Worm (Caenorhabditis elegans) whole organism, L3 larva: Measurements from ENCODE around the gene C16D9.5.

Experiments used
- ceh-28 ChIP-seq: fragments of 150-350 bp; optimal IDR thresholded peaks from 2 replicates; lab custom pipeline; 2014; ENCODE audit warnings: missing biosample characterization, missing genetic modification reagents, missing genetic modification characterization
- ceh-82 ChIP-seq: fragments of 150-350 bp; optimal IDR thresholded peaks from 2 replicates; lab custom pipeline; 2014; ENCODE audit warnings: missing biosample characterization, missing genetic modification characterization
- egl-27 ChIP-seq: sonication (generic microtip); optimal IDR thresholded peaks from 4 replicates; lab custom pipeline; 2017; ENCODE audit warnings: missing biosample characterization, missing genetic modification reagents, missing genetic modification characterization
- egl-5 ChIP-seq: fragments of 150-350 bp; optimal IDR thresholded peaks from 2 replicates; lab custom pipeline; 2017; ENCODE audit warnings: missing biosample characterization, missing genetic modification reagents, missing genetic modification characterization, inconsistent platforms
- elt-1 ChIP-seq: fragments of 150-350 bp; optimal IDR thresholded peaks from 2 replicates; lab custom pipeline; 2014; ENCODE audit warnings: missing biosample characterization, missing genetic modification characterization
- elt-2 ChIP-seq: sonication (generic microtip); optimal IDR thresholded peaks from 2 replicates; lab custom pipeline; 2016; ENCODE audit warnings: missing genetic modification reagents, mild to moderate bottlenecking, missing genetic modification characterization, missing compliant biosample characterization
- elt-3 ChIP-seq, 3 experiments: fragments of 150-350 bp in 1 of 3; sonication (generic microtip) in 2 of 3; optimal IDR thresholded peaks; 2 replicates in 2 of 3; 4 replicates in 1 of 3; lab custom pipeline; 2014 to 2017; ENCODE audit warnings: missing biosample characterization in 3 of 3, missing genetic modification characterization in 3 of 3
- eor-1 ChIP-seq, 2 experiments: fragments of 150-350 bp; optimal IDR thresholded peaks; 2 replicates each; lab custom pipeline; 2014 to 2018; ENCODE audit warnings: missing biosample characterization in 2 of 2, missing genetic modification characterization in 2 of 2
- fkh-10 ChIP-seq: sonication (generic microtip); optimal IDR thresholded peaks from 2 replicates; lab custom pipeline; 2017; ENCODE audit warnings: missing biosample characterization, missing genetic modification reagents, missing genetic modification characterization
- fkh-2 ChIP-seq: fragments of 150-350 bp; optimal IDR thresholded peaks from 2 replicates; lab custom pipeline; 2014; ENCODE audit warnings: missing biosample characterization, missing genetic modification reagents, missing genetic modification characterization
- fos-1 ChIP-seq: fragments of 150-350 bp; optimal IDR thresholded peaks from 2 replicates; lab custom pipeline; 2014; ENCODE audit warnings: missing biosample characterization, missing genetic modification characterization
- lin-15B ChIP-seq: fragments of 150-350 bp; optimal IDR thresholded peaks from 2 replicates; lab custom pipeline; 2014; ENCODE audit warnings: missing biosample characterization, missing genetic modification characterization
- mml-1 ChIP-seq: fragments of 150-350 bp; sonication (generic microtip); optimal IDR thresholded peaks from 3 replicates; lab custom pipeline; 2014; ENCODE audit warnings: missing biosample characterization, missing genetic modification characterization
- nfya-1 ChIP-seq: sonication (generic microtip); optimal IDR thresholded peaks from 2 replicates; lab custom pipeline; 2017; ENCODE audit warnings: missing genetic modification characterization, mild to moderate bottlenecking, missing compliant biosample characterization, antibody characterized with exemption, moderate library complexity; ENCODE audit not compliant: insufficient read depth
- nhr-11 ChIP-seq: fragments of 150-350 bp; optimal IDR thresholded peaks from 2 replicates; lab custom pipeline; 2014; ENCODE audit warnings: missing biosample characterization, missing genetic modification characterization
- nhr-23 ChIP-seq: fragments of 150-350 bp; optimal IDR thresholded peaks from 2 replicates; lab custom pipeline; 2014; ENCODE audit warnings: missing biosample characterization, missing genetic modification reagents, missing genetic modification characterization
- nhr-25 ChIP-seq: sonication (generic microtip); optimal IDR thresholded peaks from 2 replicates; lab custom pipeline; 2017; ENCODE audit warnings: missing biosample characterization, missing genetic modification characterization
- nhr-28 ChIP-seq: fragments of 150-350 bp; optimal IDR thresholded peaks from 2 replicates; lab custom pipeline; 2014; ENCODE audit warnings: missing biosample characterization, missing genetic modification characterization
- nhr-43 ChIP-seq: sonication (generic microtip); optimal IDR thresholded peaks from 2 replicates; lab custom pipeline; 2016; ENCODE audit warnings: mild to moderate bottlenecking, missing genetic modification characterization, missing compliant biosample characterization; ENCODE audit not compliant: poor library complexity, severe bottlenecking
- nhr-77 ChIP-seq: fragments of 150-350 bp; optimal IDR thresholded peaks from 2 replicates; lab custom pipeline; 2014; ENCODE audit warnings: missing biosample characterization, missing genetic modification characterization
- pha-4 ChIP-seq: fragments of 150-350 bp; optimal IDR thresholded peaks from 2 replicates; lab custom pipeline; 2014; ENCODE audit warnings: missing biosample characterization, missing genetic modification reagents, missing genetic modification characterization
- pqm-1 ChIP-seq: fragments of 150-350 bp; optimal IDR thresholded peaks from 2 replicates; lab custom pipeline; 2017; ENCODE audit warnings: missing biosample characterization, missing genetic modification characterization, inconsistent platforms
- skn-1 ChIP-seq: fragments of 150-350 bp; optimal IDR thresholded peaks from 2 replicates; lab custom pipeline; 2014; ENCODE audit warnings: missing biosample characterization, missing genetic modification characterization
- snpc-4 ChIP-seq: fragments of 150-350 bp; optimal IDR thresholded peaks from 2 replicates; lab custom pipeline; 2014; ENCODE audit warnings: missing biosample characterization, missing genetic modification characterization
- tbx-2 ChIP-seq: sonication (generic microtip); optimal IDR thresholded peaks from 2 replicates; lab custom pipeline; 2016; ENCODE audit warnings: mild to moderate bottlenecking, missing genetic modification characterization, missing compliant biosample characterization
- unc-39 ChIP-seq: sonication (generic microtip); optimal IDR thresholded peaks from 4 replicates; lab custom pipeline; 2017; ENCODE audit warnings: missing biosample characterization, missing genetic modification characterization
- ztf-4 ChIP-seq: fragments of 150-350 bp; optimal IDR thresholded peaks from 2 replicates; lab custom pipeline; 2014; ENCODE audit warnings: missing biosample characterization, missing genetic modification characterization

The C16D9.5 gene

DNA sequence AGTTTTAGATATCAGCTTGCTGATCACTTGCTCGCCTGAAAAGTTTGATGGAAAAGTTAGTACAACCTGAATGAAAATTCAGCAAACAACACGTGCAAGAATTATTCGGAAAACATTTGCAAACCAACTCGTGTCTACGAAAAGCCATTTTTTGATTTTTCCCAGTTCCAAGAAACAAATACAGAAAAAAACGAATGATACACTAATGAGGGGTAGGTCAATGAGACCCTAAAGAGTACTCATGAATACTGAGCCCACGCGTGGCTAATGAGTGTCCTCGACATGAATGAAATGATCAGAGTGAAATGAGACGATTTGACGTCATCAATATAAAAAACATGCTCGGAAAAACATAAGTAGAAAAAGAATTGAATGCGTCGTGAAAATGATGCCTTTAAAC lies 33.4 kb downstream of the C16D9.5 start:
- TF ChIP-seq egl-5 = no peak
- no peak for TF ChIP-seq nfya-1
- TF ChIP-seq mml-1 (tag; lab: Kevin White, UChicago) = no peak
- TF ChIP-seq fkh-10 = no peak
- no peak for TF ChIP-seq ceh-82 (tag; lab: Kevin White, UChicago)
- no peak for TF ChIP-seq tbx-2 (tag; lab: Kevin White, UChicago)
- TF ChIP-seq eor-1 (tag; optimal IDR thresholded peaks at IDR 0.05; lab: Kevin White, UChicago) = no peak
- TF ChIP-seq pqm-1 = no peak
- TF ChIP-seq ceh-28 (tag; lab: Kevin White, UChicago) = no peak
- TF ChIP-seq ztf-4 = no peak
- no peak for TF ChIP-seq elt-1 (tag; lab: Kevin White, UChicago)
- no peak for TF ChIP-seq nhr-77

ce11 chrV:8210527-8210926 lies 34.8 kb downstream of the C16D9.5 start:
- TF ChIP-seq fkh-2 (tag; lab: Kevin White, UChicago) (no peak), nfya-1 (peak; percentile 19)

ce11 chrV:8206931-8207330 lies 38.4 kb downstream of the C16D9.5 start, which contains the start of gene timp-1:
TSS of gene timp-1 (plus strand) at chrV:8207235.
- TF ChIP-seq lin-15B (tag; lab: Kevin White, UChicago) (no peak), unc-39 (no peak), nhr-23 (tag; lab: Kevin White, UChicago) (peak; percentile 45)

ce11 chrV:8203085-8203643 lies 42.2 kb downstream of the C16D9.5 start, which contains the start of gene cest-17:
TSS of gene cest-17 (plus strand) at chrV:8203332.
- peak; percentile 76 for TF ChIP-seq pha-4 (tag; lab: Kevin White, UChicago)
- peak; percentile 21 for TF ChIP-seq elt-2 (tag; lab: Kevin White, UChicago)
- TF ChIP-seq pqm-1 = peak; percentile 16
- no peak for TF ChIP-seq nhr-43 (tag; lab: Kevin White, UChicago)
- TF ChIP-seq ztf-4 = no peak
- TF ChIP-seq, all 47 proteins: peak for 3

DNA sequence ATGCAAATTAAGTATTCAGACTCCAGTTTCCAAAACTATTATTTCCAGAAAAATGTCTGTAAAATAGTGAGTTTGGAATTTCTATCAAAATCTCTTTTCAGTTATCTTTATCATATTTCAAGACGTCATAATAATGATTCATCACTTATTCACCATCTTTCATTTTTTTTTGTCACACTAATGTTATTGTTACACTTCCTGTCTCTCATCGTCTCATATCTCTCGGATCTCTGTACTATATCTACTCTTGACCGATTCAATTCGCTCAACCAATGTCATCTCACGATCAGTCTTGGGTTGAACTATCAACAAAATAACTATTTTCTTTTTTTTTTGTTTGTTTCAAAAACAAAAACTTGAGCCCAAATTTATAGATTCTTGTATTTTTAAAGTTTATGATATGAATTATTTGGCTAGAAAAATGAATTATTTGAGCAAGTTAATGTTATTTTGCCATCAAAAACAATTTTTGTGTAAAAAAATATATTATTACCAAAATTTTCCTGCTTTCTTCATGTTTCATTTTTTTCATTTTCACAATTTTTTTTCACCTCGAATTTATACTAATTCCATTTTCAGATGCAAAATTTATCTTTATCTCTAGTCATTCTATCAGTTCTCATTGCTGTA lies 44.0 kb downstream of the C16D9.5 start, which contains the start of gene cri-2:
cri-2 (plus strand) TSS at position 580 of the 630 bp plus-strand sequence.
- TF ChIP-seq nhr-25 (tag; lab: Kevin White, UChicago) = peak; percentile 35
- peak; percentile 16 for TF ChIP-seq nhr-43 (tag; lab: Kevin White, UChicago)
- no peak for TF ChIP-seq skn-1 (tag; lab: Kevin White, UChicago)
- peak; percentile 24 for TF ChIP-seq egl-27 (tag; lab: Kevin White, UChicago)
- no peak for TF ChIP-seq mml-1 (tag; lab: Kevin White, UChicago)
- TF ChIP-seq nhr-23 (tag; lab: Kevin White, UChicago) = peak; percentile 65

ce11 chrV:8198994-8199393 lies 46.4 kb downstream of the C16D9.5 start, which contains the start of gene F20D6.11:
TSS of gene F20D6.11 (minus strand) at chrV:8199094.
- TF ChIP-seq elt-2 (tag; lab: Kevin White, UChicago) = peak; percentile 18
- TF ChIP-seq ceh-28 (tag; lab: Kevin White, UChicago) = no peak

- no peak for TF ChIP-seq skn-1 (tag; lab: Kevin White, UChicago)
- no peak for TF ChIP-seq nhr-11 (tag; lab: Kevin White, UChicago)
- no peak for TF ChIP-seq fos-1 (tag; lab: Kevin White, UChicago)
- no peak for TF ChIP-seq snpc-4
- TF ChIP-seq ceh-82 (tag; lab: Kevin White, UChicago) = no peak
- TF ChIP-seq eor-1 (tag; optimal IDR thresholded peaks at IDR 0.05; lab: Kevin White, UChicago) = no peak
- TF ChIP-seq elt-2 (tag; lab: Kevin White, UChicago) = no peak
- no peak for TF ChIP-seq nhr-28 (tag; lab: Kevin White, UChicago)
- no peak for TF ChIP-seq fkh-10
- TF ChIP-seq ceh-28 (tag; lab: Kevin White, UChicago) = no peak
- TF ChIP-seq elt-3 (tag; optimal IDR thresholded peaks at IDR 0.05; lab: Kevin White, UChicago) = no peak
Measured at ce11 chrV:8196993-8197392, 48.4 kb downstream of the C16D9.5 start.
